Worm (Caenorhabditis elegans) whole organism, L4 larva: Measurements from ENCODE around the gene clp-2.
"Not testable (repeated sequence)": the region's sequence is repeated elsewhere in the genome, so short reads cannot be mapped to it uniquely, and the experiment has no call there.

Experiments used
- aha-1 ChIP-seq: fragments of 150-350 bp; peaks from one replicate; lab custom pipeline; 2014; ENCODE audit warnings: missing biosample characterization, missing genetic modification characterization
- ama-1 ChIP-seq: fragments of 150-350 bp; optimal IDR thresholded peaks from 2 replicates; lab custom pipeline; 2014; ENCODE audit warnings: inconsistent platforms, mixed read lengths
- lim-7 ChIP-seq: fragments of 200-800 bp; sonication (Bioruptor generic); IDR thresholded peaks from 2 replicates; pipeline ENCODE4 v1.3.6; 2022; ENCODE audit warnings: missing genetic modification characterization, missing compliant biosample characterization
- mdl-1 ChIP-seq, 2 experiments: fragments of 150-350 bp in 1 of 2; sonication (generic microtip) in 1 of 2; optimal IDR thresholded peaks; 2 replicates each; lab custom pipeline; 2014 to 2017; ENCODE audit warnings: missing biosample characterization in 2 of 2, missing genetic modification characterization in 2 of 2
- mxl-3 ChIP-seq: fragments of 200-800 bp; sonication (Bioruptor generic); optimal IDR thresholded peaks from 2 replicates; lab custom pipeline; 2018; ENCODE audit warnings: mild to moderate bottlenecking, missing genetic modification characterization, missing compliant biosample characterization
- nhr-77 ChIP-seq: fragments of 150-350 bp; optimal IDR thresholded peaks from 2 replicates; lab custom pipeline; 2014; ENCODE audit warnings: missing biosample characterization, missing genetic modification characterization
- php-3 ChIP-seq: fragments of 200-800 bp; sonication (Bioruptor generic); IDR thresholded peaks from 2 replicates; pipeline ENCODE4 v1.3.6; 2022; ENCODE audit warnings: missing genetic modification reagents, missing genetic modification characterization, missing compliant biosample characterization
- skn-1 ChIP-seq: fragments of 150-350 bp; optimal IDR thresholded peaks from 2 replicates; lab custom pipeline; 2014; ENCODE audit warnings: missing biosample characterization, missing genetic modification characterization
- unc-62 ChIP-seq, 3 experiments: fragments of 150-350 bp in 1 of 3; sonication (generic microtip); optimal IDR thresholded peaks in 2 of 3; peaks in 1 of 3; 1 replicate in 1 of 3; 2 replicates in 2 of 3; lab custom pipeline; 2014 to 2017; ENCODE audit warnings: missing biosample characterization in 3 of 3, missing genetic modification characterization in 3 of 3, missing genetic modification reagents in 3 of 3, missing genotype in 1 of 3
- vab-7 ChIP-seq: fragments of 200-800 bp; sonication (Bioruptor generic); IDR thresholded peaks from 2 replicates; pipeline ENCODE4 v1.3.6; 2022; ENCODE audit warnings: missing genetic modification reagents, missing genetic modification characterization, missing compliant biosample characterization
- zfp-2 ChIP-seq: sonication (generic microtip); optimal IDR thresholded peaks from 2 replicates; lab custom pipeline; 2016; ENCODE audit warnings: mild to moderate bottlenecking, missing genetic modification characterization, missing compliant biosample characterization
- zfp-3 ChIP-seq: fragments of 200-800 bp; sonication (Bioruptor generic); conservative IDR thresholded peaks from 2 replicates; pipeline ENCODE4 v1.3.6; 2022; ENCODE audit warnings: missing genetic modification reagents, missing genetic modification characterization, missing compliant biosample characterization

ce11 chrIII:4752569-4752968 lies 48.7 kb upstream of the clp-2 start:
- 0 out of 2 replicates have a peak, but pooled peaks have one; percentile 60 for TF ChIP-seq zfp-3 (GFP tag; lab: Robert Waterston, UW)
- not testable (repeated sequence) for TF ChIP-seq mdl-1 (tag; optimal IDR thresholded peaks at IDR 0.05; lab: Kevin White, UChicago); ama-1 (lab: Kevin White, UChicago); vab-7 (GFP tag; lab: Robert Waterston, UW); mxl-3 (GFP tag; lab: Kevin White, UChicago); unc-62 (GFP tag; optimal IDR thresholded peaks at IDR 0.05 in 1 of 2; lab: Kevin White, UChicago); unc-62 (tag; optimal IDR thresholded peaks at IDR 0.05; lab: Kevin White, UChicago); nhr-77 (tag; lab: Kevin White, UChicago); skn-1; aha-1; php-3 (GFP tag; lab: Robert Waterston, UW); lim-7 (GFP tag; lab: Robert Waterston, UW); zfp-2 (tag; lab: Kevin White, UChicago)
